Worm (Caenorhabditis elegans) whole organism, late embryonic: ENCODE results near the gene K09C4.7.

Experiments used
- ceh-31 ChIP-seq: sonication (generic microtip); optimal IDR thresholded peaks from 2 replicates; lab custom pipeline; 2016; ENCODE audit warnings: missing genetic modification characterization, missing compliant biosample characterization
- ceh-9 ChIP-seq: sonication (generic microtip); optimal IDR thresholded peaks from 2 replicates; lab custom pipeline; 2016; ENCODE audit warnings: mild to moderate bottlenecking, missing genetic modification characterization, inconsistent platforms, missing compliant biosample characterization
- dmd-4 ChIP-seq: sonication (generic microtip); optimal IDR thresholded peaks from 2 replicates; lab custom pipeline; 2016; ENCODE audit warnings: borderline replicate concordance, missing genetic modification characterization, missing compliant biosample characterization
- elt-2 ChIP-seq: sonication (generic microtip); optimal IDR thresholded peaks from 2 replicates; lab custom pipeline; 2016; ENCODE audit warnings: missing genetic modification reagents, missing genetic modification characterization, missing compliant biosample characterization
- ets-4 ChIP-seq: sonication (generic microtip); optimal IDR thresholded peaks from 2 replicates; lab custom pipeline; 2016; ENCODE audit warnings: missing genetic modification characterization, missing compliant biosample characterization
- pha-2 ChIP-seq: sonication (generic microtip); optimal IDR thresholded peaks from 2 replicates; lab custom pipeline; 2017; ENCODE audit warnings: mild to moderate bottlenecking, missing genetic modification characterization, missing compliant biosample characterization
- pha-4 ChIP-seq: fragments of 150-350 bp; optimal IDR thresholded peaks from 2 replicates; lab custom pipeline; 2018; ENCODE audit warnings: missing biosample characterization, missing genetic modification reagents, missing genetic modification characterization
- pqm-1 ChIP-seq: sonication (generic microtip); optimal IDR thresholded peaks from 2 replicates; lab custom pipeline; 2016; ENCODE audit warnings: missing genetic modification characterization, missing compliant biosample characterization
- ref-2 ChIP-seq: sonication (generic microtip); optimal IDR thresholded peaks from 2 replicates; lab custom pipeline; 2016; ENCODE audit warnings: missing genetic modification characterization, missing compliant biosample characterization
- ttx-3 ChIP-seq: sonication (generic microtip); optimal IDR thresholded peaks from 2 replicates; lab custom pipeline; 2016; ENCODE audit warnings: missing genetic modification reagents, missing genetic modification characterization, missing compliant biosample characterization
- unc-42 ChIP-seq: sonication (generic microtip); optimal IDR thresholded peaks from 2 replicates; lab custom pipeline; 2016; ENCODE audit warnings: missing genotype, missing genetic modification characterization, missing compliant biosample characterization
- ztf-16 ChIP-seq: sonication (generic microtip); optimal IDR thresholded peaks from 2 replicates; lab custom pipeline; 2017; ENCODE audit warnings: missing genetic modification characterization, missing compliant biosample characterization

DNA sequence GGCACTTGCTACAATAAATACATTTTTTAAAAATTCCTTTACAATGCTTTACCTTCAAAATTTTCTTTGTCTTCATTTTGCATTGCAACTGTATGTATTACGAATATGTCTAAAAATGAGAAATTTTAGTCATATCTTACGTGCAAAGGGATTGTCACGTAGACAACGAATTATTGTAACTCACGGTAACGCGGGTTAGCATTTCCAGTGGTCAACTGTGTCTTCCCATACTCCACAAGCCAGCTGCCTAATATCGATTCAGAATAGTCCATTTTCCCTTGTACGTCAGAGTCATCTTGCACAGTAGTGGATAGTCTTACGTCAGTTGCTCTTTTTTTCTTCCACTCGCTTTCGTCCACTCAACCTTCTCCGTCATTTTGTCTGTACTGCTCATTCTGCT is 10.1 kb upstream of the K09C4.7 start, which contains the start of gene fbxb-71:
- TF ChIP-seq pha-2 (tag; lab: Kevin White, UChicago) = no peak
- no peak for TF ChIP-seq ets-4 (tag; lab: Kevin White, UChicago)
- TF ChIP-seq pha-4 (tag; lab: Kevin White, UChicago) = no peak
- no peak for TF ChIP-seq unc-42 (tag; lab: Kevin White, UChicago)
- TF ChIP-seq ceh-9 (tag; lab: Kevin White, UChicago) = no peak
- no peak for TF ChIP-seq elt-2
- no peak for TF ChIP-seq ref-2 (tag; lab: Kevin White, UChicago)
- no peak for TF ChIP-seq dmd-4 (tag; lab: Kevin White, UChicago)
- TF ChIP-seq ttx-3 (tag; lab: Kevin White, UChicago) = no peak
- TF ChIP-seq pqm-1 (tag; lab: Kevin White, UChicago) = no peak
- TF ChIP-seq ztf-16 (tag; lab: Kevin White, UChicago) = no peak
- TF ChIP-seq ceh-31 (tag; lab: Kevin White, UChicago) = no peak
